Worm (Caenorhabditis elegans): ENCODE data around the gene spk-1.

Gene spk-1

DNA sequence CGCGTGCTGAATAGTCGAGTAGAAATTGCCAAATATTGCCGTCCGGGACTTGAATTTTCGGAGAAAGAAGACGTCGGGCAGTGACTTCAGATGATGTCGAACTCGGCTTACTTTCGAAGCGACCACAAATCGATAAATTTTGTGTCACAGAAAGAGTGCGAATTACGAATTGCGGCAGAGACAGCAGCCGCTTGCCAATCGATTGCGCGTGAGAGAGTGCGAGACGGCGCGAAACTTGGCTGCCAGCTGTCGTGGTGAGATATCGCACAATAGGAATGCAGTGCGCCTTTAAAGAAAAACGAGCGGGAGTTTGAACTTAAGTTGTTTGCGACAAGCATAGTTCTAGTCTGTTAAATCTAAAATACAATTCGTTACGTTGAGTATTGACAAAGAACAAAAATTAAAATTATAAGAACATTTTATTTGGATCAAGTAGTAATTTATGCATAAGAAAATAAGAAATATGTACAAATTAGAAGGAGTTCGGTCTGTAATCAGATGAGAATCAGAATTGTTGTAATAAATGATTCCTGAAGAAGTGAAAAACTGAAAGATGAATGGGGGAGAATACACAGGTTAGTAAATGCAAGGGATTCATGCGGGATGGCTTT lies 12.9 kb upstream of the spk-1 start, which contains the start of gene pir-2:
TSS of gene pir-2 (minus strand) at position 218 of the 611 bp plus-strand sequence.
- TF ChIP-seq flt-1 (GFP tag; IDR thresholded peaks at IDR 0.05) (no peak), ztf-29 (GFP tag; IDR thresholded peaks at IDR 0.05) (no peak), tab-1 (GFP tag; IDR thresholded peaks at IDR 0.05) (peak; percentile 13; the same call in 1 of the 2 replicates), ref-1 (GFP tag; conservative IDR thresholded peaks at IDR 0.05) (no peak), med-1 (GFP tag; optimal IDR thresholded peaks at IDR 0.05; ENCODE audit: insufficient read depth) (no peak), T22C8.4 (GFP tag; IDR thresholded peaks at IDR 0.05) (peak; percentile 98), cog-1 (tag; optimal IDR thresholded peaks at IDR 0.05) (peak; percentile 25), klf-2 (GFP tag; conservative IDR thresholded peaks at IDR 0.05) (no peak), ztf-23 (GFP tag; IDR thresholded peaks at IDR 0.05) (peak; percentile 76)

DNA sequence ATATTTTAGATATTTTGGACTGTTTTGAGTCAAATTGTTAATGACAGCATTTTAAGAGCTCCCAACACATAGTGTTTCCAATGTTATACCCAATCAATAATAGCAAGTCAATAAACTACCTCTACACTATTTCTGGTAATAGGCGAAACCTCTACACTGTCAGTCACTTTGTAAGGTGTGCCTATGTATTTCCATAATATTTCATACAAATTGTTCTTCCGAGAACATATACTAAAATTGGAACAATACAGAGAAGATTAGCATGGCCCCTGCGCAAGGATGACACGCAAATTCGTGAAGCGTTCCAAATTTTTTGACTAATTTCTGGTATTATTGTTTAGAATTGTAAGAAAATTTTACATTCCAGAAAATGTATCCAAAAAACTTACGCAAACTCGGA lies 10.7 kb upstream of the spk-1 start:
- TF ChIP-seq flt-1 (GFP tag; IDR thresholded peaks at IDR 0.05): 0 out of 2 replicates have a peak, but pooled peaks have one; percentile 15

DNA sequence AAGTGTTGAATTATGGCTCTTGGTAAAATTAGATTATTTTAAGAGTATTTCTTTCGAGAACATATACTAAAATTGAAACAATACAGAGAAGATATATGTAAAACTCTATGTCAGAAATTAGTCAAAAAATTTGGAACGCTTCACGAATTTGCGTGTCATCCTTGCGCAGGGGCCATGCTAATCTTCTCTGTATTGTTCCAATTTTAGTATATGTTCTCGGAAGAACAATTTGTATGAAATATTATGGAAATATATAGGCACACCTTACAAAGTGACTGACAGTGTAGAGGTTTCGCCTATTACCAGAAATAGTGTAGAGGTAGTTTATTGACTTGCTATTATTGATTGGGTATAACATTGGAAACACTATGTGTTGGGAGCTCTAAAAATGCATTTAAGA lies 8.8 kb upstream of the spk-1 start:
- peak; percentile 75; the same call in 1 of the 2 replicates for TF ChIP-seq flt-1 (GFP tag; IDR thresholded peaks at IDR 0.05)

DNA sequence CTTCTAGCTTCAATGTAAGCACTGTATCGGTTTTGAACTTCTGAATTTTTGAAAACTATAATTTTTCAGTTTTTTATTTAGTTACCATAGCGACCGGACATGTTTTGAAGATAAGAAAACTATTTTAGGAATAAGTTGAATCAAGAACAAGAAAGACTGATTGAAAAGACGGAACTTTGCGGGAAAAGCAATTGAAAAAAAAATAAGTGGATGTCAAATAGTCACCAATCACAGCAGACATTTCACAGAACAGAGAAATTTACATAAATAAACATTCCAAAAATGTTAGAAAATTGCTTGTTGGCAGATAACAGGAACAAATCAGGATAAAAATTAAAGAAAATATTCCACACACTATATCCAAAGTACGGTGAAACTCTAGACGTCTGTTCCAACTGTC lies 6.6 kb upstream of the spk-1 start, which contains the start of gene F54C8.6:
TSS of gene F54C8.6 (minus strand) at position 101 of the 400 bp plus-strand sequence.
- TF ChIP-seq flt-1 (GFP tag; IDR thresholded peaks at IDR 0.05) (no peak), tab-1 (GFP tag; IDR thresholded peaks at IDR 0.05) (no peak), cog-1 (tag; optimal IDR thresholded peaks at IDR 0.05) (no peak), ref-1 (GFP tag; conservative IDR thresholded peaks at IDR 0.05) (no peak), med-1 (GFP tag; optimal IDR thresholded peaks at IDR 0.05; ENCODE audit: insufficient read depth) (no peak), ztf-29 (GFP tag; IDR thresholded peaks at IDR 0.05) (no peak), ztf-23 (GFP tag; IDR thresholded peaks at IDR 0.05) (no peak)

DNA sequence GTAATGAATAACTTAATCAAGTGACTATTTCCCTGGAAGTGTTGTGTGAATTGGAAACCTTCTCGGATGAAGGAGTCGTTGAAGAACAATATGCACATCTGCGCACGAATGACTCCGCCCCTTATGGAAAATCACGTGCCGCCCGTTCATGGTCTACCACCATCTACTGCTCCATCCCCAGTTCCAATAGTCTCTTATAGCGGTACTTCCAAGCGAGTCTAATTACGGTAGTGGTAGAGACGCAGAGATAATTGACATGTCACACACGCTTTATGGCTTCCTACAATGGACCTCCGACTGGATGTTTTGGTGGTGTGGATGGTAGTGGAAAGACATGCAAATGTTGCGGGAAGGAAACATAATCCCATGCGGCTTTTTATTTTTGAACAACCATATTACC lies 5.5 kb upstream of the spk-1 start:
- no peak for TF ChIP-seq ztf-29 (GFP tag; IDR thresholded peaks at IDR 0.05)
- TF ChIP-seq cog-1 (tag; optimal IDR thresholded peaks at IDR 0.05): no peak
- no peak for TF ChIP-seq med-1 (GFP tag; optimal IDR thresholded peaks at IDR 0.05; ENCODE audit: insufficient read depth)
- no peak for TF ChIP-seq T22C8.4 (GFP tag; IDR thresholded peaks at IDR 0.05)
- no peak for TF ChIP-seq klf-2 (GFP tag; conservative IDR thresholded peaks at IDR 0.05)
- TF ChIP-seq ztf-23 (GFP tag; IDR thresholded peaks at IDR 0.05): no peak
- no peak for TF ChIP-seq flt-1 (GFP tag; IDR thresholded peaks at IDR 0.05)
- TF ChIP-seq tab-1 (GFP tag; IDR thresholded peaks at IDR 0.05): no peak

DNA sequence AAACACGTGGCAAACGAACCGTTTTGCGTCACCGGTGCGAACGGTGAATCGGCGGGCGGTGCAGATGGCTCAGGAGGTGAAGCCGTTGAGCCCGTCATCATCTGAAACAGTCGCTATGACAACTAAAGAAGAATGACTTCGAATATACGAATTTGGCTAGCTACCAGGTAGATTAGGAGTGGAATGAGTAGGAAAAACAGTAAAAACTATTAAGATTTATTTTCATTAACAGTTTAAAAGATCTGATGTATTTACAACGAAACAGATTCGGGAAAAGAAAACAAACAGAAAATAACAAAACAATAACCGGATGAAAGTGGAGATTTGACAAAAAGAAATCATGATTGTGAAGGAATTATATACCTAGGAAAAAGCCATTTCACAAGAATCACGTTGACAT lies 2.4 kb upstream of the spk-1 start, which contains the start of gene F54C8.7:
TSS of gene F54C8.7 (minus strand) at position 101 of the 400 bp plus-strand sequence.
- TF ChIP-seq flt-1 (GFP tag; IDR thresholded peaks at IDR 0.05): no peak
- TF ChIP-seq T22C8.4 (GFP tag; IDR thresholded peaks at IDR 0.05): no peak
- TF ChIP-seq klf-2 (GFP tag; conservative IDR thresholded peaks at IDR 0.05): no peak
- no peak for TF ChIP-seq ztf-29 (GFP tag; IDR thresholded peaks at IDR 0.05)
- no peak for TF ChIP-seq tab-1 (GFP tag; IDR thresholded peaks at IDR 0.05)
- no peak for TF ChIP-seq cog-1 (tag; optimal IDR thresholded peaks at IDR 0.05)
- TF ChIP-seq med-1 (GFP tag; optimal IDR thresholded peaks at IDR 0.05; ENCODE audit: insufficient read depth): no peak
- no peak for TF ChIP-seq ztf-23 (GFP tag; IDR thresholded peaks at IDR 0.05)

DNA sequence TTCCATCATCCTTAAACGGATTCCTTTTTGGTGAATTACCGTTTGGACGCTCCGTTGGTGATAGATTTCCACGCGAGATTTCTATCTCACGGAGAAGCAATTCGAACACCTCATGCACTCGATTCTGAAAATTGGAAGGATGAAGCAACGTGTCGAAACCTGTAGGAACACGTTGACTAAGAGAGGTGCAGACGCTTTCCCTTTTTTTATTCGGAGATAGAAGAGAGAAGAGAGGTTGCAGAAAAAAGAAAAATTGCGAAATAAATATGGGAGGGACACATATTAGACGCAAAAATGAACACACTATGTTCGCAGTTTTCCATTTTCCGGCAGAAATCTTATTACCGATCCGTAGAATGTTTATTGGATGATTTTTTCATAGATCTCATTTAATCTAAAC lies 1.7 kb upstream of the spk-1 start:
- TF ChIP-seq ztf-23 (GFP tag; IDR thresholded peaks at IDR 0.05) (no peak), med-1 (GFP tag; optimal IDR thresholded peaks at IDR 0.05; ENCODE audit: insufficient read depth) (no peak), ztf-29 (GFP tag; IDR thresholded peaks at IDR 0.05) (no peak), flt-1 (GFP tag; IDR thresholded peaks at IDR 0.05) (no peak), klf-2 (GFP tag; conservative IDR thresholded peaks at IDR 0.05) (no peak), ref-1 (GFP tag; conservative IDR thresholded peaks at IDR 0.05) (no peak), tab-1 (GFP tag; IDR thresholded peaks at IDR 0.05) (no peak), cog-1 (tag; optimal IDR thresholded peaks at IDR 0.05) (no peak), T22C8.4 (GFP tag; IDR thresholded peaks at IDR 0.05) (no peak)

DNA sequence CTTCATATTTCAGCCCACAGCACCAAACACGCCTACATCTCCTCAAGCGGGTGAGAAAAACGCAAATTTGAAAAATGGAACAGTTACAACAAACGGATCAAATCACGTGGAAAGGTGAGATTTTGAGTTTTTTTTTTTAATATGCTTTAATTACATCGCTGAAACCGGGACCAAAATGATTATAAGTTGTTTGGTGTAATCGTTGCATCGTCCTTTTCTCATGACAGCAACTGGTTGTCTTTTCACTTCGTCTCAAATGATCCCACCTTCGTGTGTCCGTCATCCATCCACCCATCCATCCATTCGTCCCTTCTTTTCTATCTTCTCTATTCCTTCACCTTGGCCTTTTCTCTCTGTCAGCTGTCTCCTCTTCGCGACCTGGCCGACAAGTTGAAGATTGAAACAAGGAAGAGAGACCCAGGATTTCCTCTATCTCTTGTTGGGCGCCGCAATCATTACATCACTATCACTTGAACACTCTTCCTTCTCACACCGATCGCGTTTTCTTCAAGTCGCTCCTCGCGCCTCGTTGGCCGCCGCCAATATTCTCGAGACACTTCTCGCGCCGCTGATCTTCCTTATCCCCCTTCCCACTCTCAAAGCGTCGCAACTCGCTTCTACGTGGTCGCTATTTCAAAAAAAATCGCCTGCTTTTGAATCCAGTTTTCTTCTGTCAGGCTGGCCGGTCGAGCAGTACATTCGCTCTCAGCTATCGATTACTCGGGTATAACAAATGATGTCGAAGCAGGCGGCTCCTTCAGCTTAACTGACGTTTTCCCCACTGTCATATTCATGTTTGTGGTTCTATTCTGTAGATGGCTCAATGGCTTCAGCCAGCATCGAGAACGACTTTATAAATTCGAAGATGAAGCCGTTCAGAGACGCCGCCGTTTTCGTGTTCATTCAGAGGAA lies 1.0 kb downstream of the spk-1 start:
- TF ChIP-seq ztf-23 (GFP tag; IDR thresholded peaks at IDR 0.05): no peak
- no peak for TF ChIP-seq flt-1 (GFP tag; IDR thresholded peaks at IDR 0.05)
- no peak for TF ChIP-seq ztf-29 (GFP tag; IDR thresholded peaks at IDR 0.05)
- TF ChIP-seq ref-1 (GFP tag; conservative IDR thresholded peaks at IDR 0.05): no peak
- TF ChIP-seq cog-1 (tag; optimal IDR thresholded peaks at IDR 0.05): no peak
- no peak for TF ChIP-seq tab-1 (GFP tag; IDR thresholded peaks at IDR 0.05)
- 0 out of 2 replicates have a peak, but pooled peaks have one; percentile 21 for TF ChIP-seq T22C8.4 (GFP tag; IDR thresholded peaks at IDR 0.05)
- TF ChIP-seq med-1 (GFP tag; optimal IDR thresholded peaks at IDR 0.05; ENCODE audit: insufficient read depth): no peak
- TF ChIP-seq klf-2 (GFP tag; conservative IDR thresholded peaks at IDR 0.05): no peak

DNA sequence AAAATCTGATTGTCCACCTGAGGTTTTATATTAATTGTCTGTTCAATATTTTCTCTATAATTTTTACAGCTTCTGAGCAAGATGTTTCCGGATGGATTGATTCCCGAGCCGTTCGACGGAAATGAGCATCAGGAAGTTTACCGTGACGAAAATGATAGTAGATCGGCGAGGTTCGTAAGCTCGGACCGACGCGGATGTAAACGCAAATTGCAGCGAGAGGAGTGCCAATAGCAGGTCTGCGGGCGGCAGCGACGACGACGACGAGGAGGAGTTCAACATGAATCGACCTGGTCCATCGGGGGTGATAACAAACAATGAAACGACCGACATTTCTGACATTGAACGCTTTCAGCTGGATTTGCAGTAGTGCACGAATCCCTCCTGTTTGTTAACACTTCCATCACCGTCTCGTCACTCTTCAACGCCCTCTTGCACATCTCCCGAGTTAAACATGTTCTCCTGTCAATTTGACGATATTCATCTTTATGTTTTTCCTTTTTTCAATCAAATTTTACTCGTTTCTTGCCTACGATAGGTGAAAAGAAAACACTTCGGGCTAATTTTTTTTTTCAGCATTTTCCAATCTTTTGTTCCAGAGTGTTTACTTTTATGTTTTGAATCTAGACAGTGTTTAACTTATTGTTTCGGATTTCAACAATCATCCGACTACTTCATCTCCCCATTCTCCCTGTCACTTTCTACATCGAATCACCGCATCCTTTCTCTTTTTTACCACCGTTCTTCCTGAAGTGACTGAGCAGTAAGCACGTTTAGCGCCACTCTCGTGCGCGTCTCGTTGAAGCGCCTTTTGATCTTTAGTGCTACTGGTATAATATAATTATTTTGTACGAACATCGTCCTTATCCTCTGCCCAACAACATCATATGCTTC lies 5.7 kb downstream of the spk-1 start:
- TF ChIP-seq ztf-29 (GFP tag; IDR thresholded peaks at IDR 0.05): no peak
- TF ChIP-seq flt-1 (GFP tag; IDR thresholded peaks at IDR 0.05): no peak
- TF ChIP-seq T22C8.4 (GFP tag; IDR thresholded peaks at IDR 0.05): no peak
- no peak for TF ChIP-seq cog-1 (tag; optimal IDR thresholded peaks at IDR 0.05)
- TF ChIP-seq ref-1 (GFP tag; conservative IDR thresholded peaks at IDR 0.05): no peak
